Worm (Caenorhabditis elegans) whole organism, L3 larva: ENCODE data around the gene acox-1.5.

Source experiments
- R02D3.7 ChIP-seq: fragments of 150-350 bp; optimal IDR thresholded peaks from 2 replicates; lab custom pipeline; 2014; ENCODE audit warnings: missing biosample characterization, missing genetic modification characterization
- ZK546.5 ChIP-seq: sonication (generic microtip); optimal IDR thresholded peaks from 2 replicates; lab custom pipeline; 2017; ENCODE audit warnings: missing biosample characterization, missing genetic modification characterization
- aly-2 ChIP-seq: fragments of 150-350 bp; optimal IDR thresholded peaks from 2 replicates; lab custom pipeline; 2014; ENCODE audit warnings: missing biosample characterization, missing genetic modification characterization
- ama-1 ChIP-seq: fragments of 150-350 bp; optimal IDR thresholded peaks from 2 replicates; lab custom pipeline; 2018
- ceh-16 ChIP-seq: sonication (generic microtip); optimal IDR thresholded peaks from 2 replicates; lab custom pipeline; 2017; ENCODE audit warnings: missing biosample characterization, missing genetic modification characterization
- ceh-9 ChIP-seq: sonication (generic microtip); optimal IDR thresholded peaks from 2 replicates; lab custom pipeline; 2018; ENCODE audit warnings: missing biosample characterization, missing genetic modification characterization
- daf-12 ChIP-seq: fragments of 150-350 bp; optimal IDR thresholded peaks from 2 replicates; lab custom pipeline; 2014; ENCODE audit warnings: missing biosample characterization, missing genetic modification reagents, missing genetic modification characterization
- egl-27 ChIP-seq: sonication (generic microtip); optimal IDR thresholded peaks from 4 replicates; lab custom pipeline; 2017; ENCODE audit warnings: missing biosample characterization, missing genetic modification reagents, missing genetic modification characterization
- egl-5 ChIP-seq: fragments of 150-350 bp; optimal IDR thresholded peaks from 2 replicates; lab custom pipeline; 2017; ENCODE audit warnings: missing biosample characterization, missing genetic modification reagents, missing genetic modification characterization, inconsistent platforms
- elt-2 ChIP-seq: sonication (generic microtip); optimal IDR thresholded peaks from 2 replicates; lab custom pipeline; 2016; ENCODE audit warnings: missing genetic modification reagents, mild to moderate bottlenecking, missing genetic modification characterization, missing compliant biosample characterization
- elt-3 ChIP-seq, 3 experiments: fragments of 150-350 bp in 1 of 3; sonication (generic microtip) in 2 of 3; optimal IDR thresholded peaks; 2 replicates in 2 of 3; 4 replicates in 1 of 3; lab custom pipeline; 2014 to 2017; ENCODE audit warnings: missing biosample characterization in 3 of 3, missing genetic modification characterization in 3 of 3
- fkh-2 ChIP-seq: fragments of 150-350 bp; optimal IDR thresholded peaks from 2 replicates; lab custom pipeline; 2014; ENCODE audit warnings: missing biosample characterization, missing genetic modification reagents, missing genetic modification characterization
- hmg-11 ChIP-seq: sonication (generic microtip); optimal IDR thresholded peaks from 2 replicates; lab custom pipeline; 2016; ENCODE audit warnings: missing genetic modification characterization, missing compliant biosample characterization
- lin-39 ChIP-seq: fragments of 150-350 bp; optimal IDR thresholded peaks from 2 replicates; lab custom pipeline; 2018; ENCODE audit warnings: missing biosample characterization, missing genetic modification reagents, missing genetic modification characterization
- lsy-12 ChIP-seq: sonication (generic microtip); optimal IDR thresholded peaks from 2 replicates; lab custom pipeline; 2016; ENCODE audit warnings: mild to moderate bottlenecking, missing genetic modification characterization, missing compliant biosample characterization
- mdl-1 ChIP-seq: fragments of 150-350 bp; optimal IDR thresholded peaks from 2 replicates; lab custom pipeline; 2014; ENCODE audit warnings: missing biosample characterization, missing genetic modification characterization
- mml-1 ChIP-seq: fragments of 150-350 bp; sonication (generic microtip); optimal IDR thresholded peaks from 3 replicates; lab custom pipeline; 2014; ENCODE audit warnings: missing biosample characterization, missing genetic modification characterization
- nfya-1 ChIP-seq: sonication (generic microtip); optimal IDR thresholded peaks from 2 replicates; lab custom pipeline; 2017; ENCODE audit warnings: missing genetic modification characterization, mild to moderate bottlenecking, missing compliant biosample characterization, antibody characterized with exemption, moderate library complexity; ENCODE audit not compliant: insufficient read depth
- nhr-23 ChIP-seq: fragments of 150-350 bp; optimal IDR thresholded peaks from 2 replicates; lab custom pipeline; 2014; ENCODE audit warnings: missing biosample characterization, missing genetic modification reagents, missing genetic modification characterization
- nhr-237 ChIP-seq: fragments of 150-350 bp; optimal IDR thresholded peaks from 2 replicates; lab custom pipeline; 2014; ENCODE audit warnings: missing biosample characterization, missing genetic modification characterization
- nhr-25 ChIP-seq: sonication (generic microtip); optimal IDR thresholded peaks from 2 replicates; lab custom pipeline; 2017; ENCODE audit warnings: missing biosample characterization, missing genetic modification characterization
- nhr-43 ChIP-seq: sonication (generic microtip); optimal IDR thresholded peaks from 2 replicates; lab custom pipeline; 2016; ENCODE audit warnings: mild to moderate bottlenecking, missing genetic modification characterization, missing compliant biosample characterization; ENCODE audit not compliant: poor library complexity, severe bottlenecking
- nhr-76 ChIP-seq: fragments of 150-350 bp; sonication (generic microtip); optimal IDR thresholded peaks from 5 replicates; lab custom pipeline; 2014; ENCODE audit warnings: missing biosample characterization, missing genetic modification characterization
- nhr-77 ChIP-seq: fragments of 150-350 bp; optimal IDR thresholded peaks from 2 replicates; lab custom pipeline; 2014; ENCODE audit warnings: missing biosample characterization, missing genetic modification characterization
- pha-4 ChIP-seq: fragments of 150-350 bp; optimal IDR thresholded peaks from 2 replicates; lab custom pipeline; 2014; ENCODE audit warnings: missing biosample characterization, missing genetic modification reagents, missing genetic modification characterization
- pqm-1 ChIP-seq: fragments of 150-350 bp; optimal IDR thresholded peaks from 2 replicates; lab custom pipeline; 2017; ENCODE audit warnings: missing biosample characterization, missing genetic modification characterization, inconsistent platforms
- sea-2 ChIP-seq: fragments of 150-350 bp; sonication (generic microtip); optimal IDR thresholded peaks from 4 replicates; lab custom pipeline; 2014; ENCODE audit warnings: missing biosample characterization, missing genetic modification reagents, missing genetic modification characterization
- skn-1 ChIP-seq: fragments of 150-350 bp; optimal IDR thresholded peaks from 2 replicates; lab custom pipeline; 2014; ENCODE audit warnings: missing biosample characterization, missing genetic modification characterization
- snpc-4 ChIP-seq: fragments of 150-350 bp; optimal IDR thresholded peaks from 2 replicates; lab custom pipeline; 2014; ENCODE audit warnings: missing biosample characterization, missing genetic modification characterization
- tbx-2 ChIP-seq: sonication (generic microtip); optimal IDR thresholded peaks from 2 replicates; lab custom pipeline; 2016; ENCODE audit warnings: mild to moderate bottlenecking, missing genetic modification characterization, missing compliant biosample characterization
- zag-1 ChIP-seq: fragments of 150-350 bp; optimal IDR thresholded peaks from 2 replicates; lab custom pipeline; 2014; ENCODE audit warnings: missing biosample characterization, missing genetic modification characterization
- ztf-11 ChIP-seq: fragments of 150-350 bp; optimal IDR thresholded peaks from 2 replicates; lab custom pipeline; 2014; ENCODE audit warnings: missing biosample characterization, missing genetic modification characterization
- ztf-4 ChIP-seq: fragments of 150-350 bp; optimal IDR thresholded peaks from 2 replicates; lab custom pipeline; 2014; ENCODE audit warnings: missing biosample characterization, missing genetic modification characterization

The acox-1.5 gene

ce11 chrIII:9629054-9629453, 37.1 kb upstream of the acox-1.5 start, which contains the start of gene tbg-1:
Gene tbg-1 (minus strand): TSS chrIII:9629154.
- TF ChIP-seq nhr-237 (tag; lab: Kevin White, UChicago) = no peak

- TF ChIP-seq daf-12 (tag; lab: Kevin White, UChicago) = no peak
- peak; percentile 43 for TF ChIP-seq ztf-4
- TF ChIP-seq ceh-16 (tag; lab: Kevin White, UChicago) = no peak
- no peak for TF ChIP-seq snpc-4
- no peak for TF ChIP-seq ztf-11 (tag; lab: Kevin White, UChicago)
- TF ChIP-seq zag-1 (tag; lab: Kevin White, UChicago) = no peak
- no peak for TF ChIP-seq fkh-2 (tag; lab: Kevin White, UChicago)
- TF ChIP-seq nhr-23 (tag; lab: Kevin White, UChicago) = no peak
- TF ChIP-seq pha-4 (tag; lab: Kevin White, UChicago) = no peak
- no peak for TF ChIP-seq ZK546.5 (tag; lab: Kevin White, UChicago)
- TF ChIP-seq ama-1 (lab: Kevin White, UChicago) = peak; percentile 56
- TF ChIP-seq lsy-12 = peak; percentile 13
- TF ChIP-seq nfya-1 (tag; lab: Kevin White, UChicago) = no peak
- TF ChIP-seq elt-3 (tag; optimal IDR thresholded peaks at IDR 0.05; lab: Kevin White, UChicago) = no peak
- TF ChIP-seq, all 47 proteins: peak for 3
These were observed 34.6 kb upstream of the acox-1.5 start for ce11 chrIII:9626602-9627001.

DNA sequence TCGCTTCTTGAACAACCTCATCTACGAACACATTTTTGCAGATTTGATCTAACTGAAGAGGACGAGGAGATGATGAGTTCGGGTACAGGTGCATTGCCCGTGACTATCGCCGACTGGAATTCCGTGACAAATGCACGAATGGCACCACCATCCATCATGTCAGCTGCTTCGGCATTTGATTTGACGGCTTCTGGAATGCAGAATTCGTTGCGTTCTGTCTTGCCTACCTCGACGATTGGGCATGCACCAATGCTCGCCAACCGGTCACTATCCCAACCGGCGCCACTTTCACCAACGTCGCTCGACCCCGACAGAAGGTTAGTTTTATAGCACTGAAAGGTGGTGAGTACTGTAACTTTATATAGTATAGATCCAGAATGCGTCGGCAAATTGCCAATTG, 31.5 kb upstream of the acox-1.5 start:
- no peak for TF ChIP-seq nhr-77 (tag; lab: Kevin White, UChicago)
- TF ChIP-seq ZK546.5 (tag; lab: Kevin White, UChicago) = no peak
- no peak for TF ChIP-seq aly-2 (tag; lab: Kevin White, UChicago)
- TF ChIP-seq nfya-1 (tag; lab: Kevin White, UChicago) = no peak
- TF ChIP-seq fkh-2 (tag; lab: Kevin White, UChicago) = no peak
- TF ChIP-seq hmg-11 (tag; lab: Kevin White, UChicago) = no peak
- no peak for TF ChIP-seq lin-39
- TF ChIP-seq mdl-1 = no peak
- TF ChIP-seq tbx-2 (tag; lab: Kevin White, UChicago) = no peak
- TF ChIP-seq elt-2 (tag; lab: Kevin White, UChicago) = no peak
- no peak for TF ChIP-seq sea-2 (GFP tag; lab: Kevin White, UChicago)
- TF ChIP-seq daf-12 (tag; lab: Kevin White, UChicago) = no peak

- TF ChIP-seq elt-2 (tag; lab: Kevin White, UChicago) (peak; percentile 91), pha-4 (tag; lab: Kevin White, UChicago) (peak; percentile 23), R02D3.7 (no peak), skn-1 (tag; lab: Kevin White, UChicago) (no peak), ceh-16 (tag; lab: Kevin White, UChicago) (no peak), nhr-23 (tag; lab: Kevin White, UChicago) (no peak), lin-39 (no peak), pqm-1 (tag; lab: Kevin White, UChicago) (peak; percentile 63), nhr-25 (tag; lab: Kevin White, UChicago) (no peak), sea-2 (GFP tag; lab: Kevin White, UChicago) (no peak), egl-27 (tag; lab: Kevin White, UChicago) (no peak), mml-1 (no peak), nhr-237 (tag; lab: Kevin White, UChicago) (no peak), aly-2 (tag; lab: Kevin White, UChicago) (no peak), nhr-43 (tag; lab: Kevin White, UChicago) (no peak), egl-5 (tag; lab: Kevin White, UChicago) (no peak), ama-1 (lab: Kevin White, UChicago) (peak; percentile 54), ceh-9 (tag; lab: Kevin White, UChicago) (no peak), elt-3 (tag; optimal IDR thresholded peaks at IDR 0.05; lab: Kevin White, UChicago) (no peak), nhr-76 (tag; lab: Kevin White, UChicago) (no peak)
- TF ChIP-seq, all 47 proteins: peak for 4
These were observed 30.0 kb upstream of the acox-1.5 start for ce11 chrIII:9621840-9622525.
